Fruit fly (Drosophila melanogaster): ENCODE data around the gene CG17147.

The CG17147 gene

dm6 chr3L:20183345-20184088 is 40.2 kb upstream of the CG17147 start (continued):
- peak; percentile 20 for TF ChIP-seq zen (tag; optimal IDR thresholded peaks at IDR 0.05)
- TF ChIP-seq fd3F (GFP tag; optimal IDR thresholded peaks at IDR 0.05), result peak; percentile 17
- no peak for TF ChIP-seq CG6791 (GFP tag; IDR thresholded peaks at IDR 0.05; ENCODE audit: partially characterized antibody)
- TF ChIP-seq CG10431 (GFP tag; optimal IDR thresholded peaks at IDR 0.05), result no peak
- TF ChIP-seq CG1603 (tag; optimal IDR thresholded peaks at IDR 0.05), result no peak
- no peak for TF ChIP-seq crc (GFP tag; optimal IDR thresholded peaks at IDR 0.05)
- TF ChIP-seq CG10147 (GFP tag; optimal IDR thresholded peaks at IDR 0.05), result peak; percentile 23
- TF ChIP-seq CG11504 (tag; optimal IDR thresholded peaks at IDR 0.05), result peak; percentile 70
- peak; percentile 54 for TF ChIP-seq Blimp-1 (GFP tag; optimal IDR thresholded peaks at IDR 0.05)
- TF ChIP-seq Side (GFP tag; optimal IDR thresholded peaks at IDR 0.05), result no peak
- no peak for TF ChIP-seq CG11398 (GFP tag; optimal IDR thresholded peaks at IDR 0.05)
- no peak for TF ChIP-seq wek (GFP tag; optimal IDR thresholded peaks at IDR 0.05)
- TF ChIP-seq CG15696 (tag; optimal IDR thresholded peaks at IDR 0.05), result peak; percentile 38
- no peak for TF ChIP-seq oc (tag; optimal IDR thresholded peaks at IDR 0.05)
- no peak for TF ChIP-seq Neu2 (GFP tag; optimal IDR thresholded peaks at IDR 0.05; ENCODE audit: borderline replicate concordance)
- no peak for TF ChIP-seq HmgZ (tag; optimal IDR thresholded peaks at IDR 0.05)
- TF ChIP-seq CG5245 (GFP tag; optimal IDR thresholded peaks at IDR 0.05), result peak; percentile 1
- TF ChIP-seq lab (GFP tag; optimal IDR thresholded peaks at IDR 0.05), result peak; percentile 75
- TF ChIP-seq Gug (GFP tag; IDR thresholded peaks at IDR 0.05), result peak; percentile 33; the same call in 2 of the 4 replicates
- TF ChIP-seq CG4617 (GFP tag; optimal IDR thresholded peaks at IDR 0.05; ENCODE audit: borderline replicate concordance), result no peak
- no peak for TF ChIP-seq Six4 (GFP tag; optimal IDR thresholded peaks at IDR 0.05)
- peak; percentile 46 for TF ChIP-seq ewg (GFP tag; optimal IDR thresholded peaks at IDR 0.05)
- peak; percentile 52 for TF ChIP-seq PHDP (tag; optimal IDR thresholded peaks at IDR 0.05)
- TF ChIP-seq dati (GFP tag; IDR thresholded peaks at IDR 0.05), result no peak
- peak; percentile 18 for TF ChIP-seq CG17829 (tag; optimal IDR thresholded peaks at IDR 0.05)
- no peak for TF ChIP-seq Mad (GFP tag; optimal IDR thresholded peaks at IDR 0.05)
- TF ChIP-seq psq (GFP tag; optimal IDR thresholded peaks at IDR 0.05), result no peak
- TF ChIP-seq CG15073 (GFP tag; optimal IDR thresholded peaks at IDR 0.05), result no peak
- TF ChIP-seq Hmx (GFP tag; optimal IDR thresholded peaks at IDR 0.05), result peak; percentile 3
- no peak for TF ChIP-seq CG5953 (GFP tag; IDR thresholded peaks at IDR 0.05)
- no peak for TF ChIP-seq D (optimal IDR thresholded peaks at IDR 0.05)
- TF ChIP-seq D (GFP tag; optimal IDR thresholded peaks at IDR 0.05), result peak; percentile 8
- TF ChIP-seq org-1 (GFP tag; optimal IDR thresholded peaks at IDR 0.05), result peak; percentile 33
- TF ChIP-seq salm (tag; optimal IDR thresholded peaks at IDR 0.05), result no peak
- peak; percentile 61 for TF ChIP-seq tio (GFP tag; optimal IDR thresholded peaks at IDR 0.05)
- TF ChIP-seq CG17568 (GFP tag; optimal IDR thresholded peaks at IDR 0.05), result no peak
- peak; percentile 25; the same call in 1 of the 2 replicates for TF ChIP-seq sisA (GFP tag; IDR thresholded peaks at IDR 0.05)
- no peak for TF ChIP-seq onecut (GFP tag; IDR thresholded peaks at IDR 0.05)
- TF ChIP-seq NK7.1 (GFP tag; optimal IDR thresholded peaks at IDR 0.05), result no peak
- peak; percentile 11 for TF ChIP-seq D19A (tag; optimal IDR thresholded peaks at IDR 0.05)
- no peak for TF ChIP-seq usp (GFP tag; optimal IDR thresholded peaks at IDR 0.05)
- TF ChIP-seq CHES-1-like (GFP tag; optimal IDR thresholded peaks at IDR 0.05), result no peak
- no peak for TF ChIP-seq gsb (GFP tag; IDR thresholded peaks at IDR 0.05)
- TF ChIP-seq abd-A (tag; optimal IDR thresholded peaks at IDR 0.05), result no peak
- TF ChIP-seq CG7556 (GFP tag; optimal IDR thresholded peaks at IDR 0.05), result peak; percentile 67
- TF ChIP-seq CG2199 (GFP tag; IDR thresholded peaks at IDR 0.05), result no peak
- TF ChIP-seq gce (GFP tag; IDR thresholded peaks at IDR 0.05), result no peak
- no peak for TF ChIP-seq B-H2 (GFP tag; optimal IDR thresholded peaks at IDR 0.05)
- peak; percentile 11 for TF ChIP-seq NC2β (GFP tag; optimal IDR thresholded peaks at IDR 0.05)
- no peak for TF ChIP-seq pfk (GFP tag; optimal IDR thresholded peaks at IDR 0.05)

Measured in whole organism, embryonic.